Fruit fly (Drosophila melanogaster): ENCODE data around the gene CG5715.
A peak's percentile ranks its signal among the peaks of the same experiment; 100 is the strongest.

Gene CG5715

DNA sequence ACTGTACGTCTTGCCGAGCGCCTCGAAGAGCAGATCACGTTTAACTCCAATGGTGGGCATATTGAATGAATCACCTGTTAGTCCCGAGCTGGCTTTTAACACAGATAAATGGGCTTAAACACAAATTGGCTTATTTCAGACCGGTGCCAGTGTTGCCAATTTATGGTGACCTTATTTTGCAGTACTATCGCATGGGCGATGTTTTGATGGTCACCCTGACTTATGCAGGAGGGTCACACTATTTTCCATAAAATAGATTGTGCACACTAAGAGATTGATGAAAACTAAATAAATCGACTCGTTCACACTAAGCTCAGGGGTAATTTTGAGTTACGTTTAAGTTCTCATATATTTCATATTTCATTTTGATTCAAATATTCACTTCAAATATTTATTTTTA lies 41.7 kb downstream of the CG5715 start, which contains the start of gene beta-PheRS:
TSS of gene beta-PheRS (minus strand) at position 186 of the 400 bp plus-strand sequence.
- no peak for TF ChIP-seq usp (GFP tag; optimal IDR thresholded peaks at IDR 0.05)
- no peak for TF ChIP-seq dsf (GFP tag; optimal IDR thresholded peaks at IDR 0.05; ENCODE audit: borderline replicate concordance)
- TF ChIP-seq N (GFP tag; optimal IDR thresholded peaks at IDR 0.05), result peak; percentile 82
- peak; percentile 60 for TF ChIP-seq Hr83 (GFP tag; optimal IDR thresholded peaks at IDR 0.05; ENCODE audit: poor library complexity, severe bottlenecking)
- TF ChIP-seq sv (GFP tag; optimal IDR thresholded peaks at IDR 0.05), result peak; percentile 7
- TF ChIP-seq CG9705 (GFP tag; optimal IDR thresholded peaks at IDR 0.05), result peak; percentile 10
- no peak for TF ChIP-seq Jra (GFP tag; optimal IDR thresholded peaks at IDR 0.05)
- TF ChIP-seq ey (GFP tag; optimal IDR thresholded peaks at IDR 0.05), result peak; percentile 23
- no peak for TF ChIP-seq dl (GFP tag; optimal IDR thresholded peaks at IDR 0.05; ENCODE audit: insufficient read depth in 1 of 2, partially characterized antibody in 2 of 2)
- peak; percentile 24 for TF ChIP-seq psq (GFP tag; optimal IDR thresholded peaks at IDR 0.05)
- no peak for TF ChIP-seq dmrt93B (GFP tag; optimal IDR thresholded peaks at IDR 0.05)
- no peak for TF ChIP-seq Hr78 (GFP tag; optimal IDR thresholded peaks at IDR 0.05)
- no peak for TF ChIP-seq Dfd (GFP tag; optimal IDR thresholded peaks at IDR 0.05)
- TF ChIP-seq h (GFP tag; optimal IDR thresholded peaks at IDR 0.05), result no peak
- TF ChIP-seq fru (GFP tag; optimal IDR thresholded peaks at IDR 0.05), result no peak
- no peak for TF ChIP-seq Rel (GFP tag; optimal IDR thresholded peaks at IDR 0.05)
- TF ChIP-seq Rel (tag; optimal IDR thresholded peaks at IDR 0.05), result no peak

Measured in whole organism, wandering third instar larva.